Fruit fly (Drosophila melanogaster): ENCODE data around the gene CG32444.

The CG32444 gene

DNA sequence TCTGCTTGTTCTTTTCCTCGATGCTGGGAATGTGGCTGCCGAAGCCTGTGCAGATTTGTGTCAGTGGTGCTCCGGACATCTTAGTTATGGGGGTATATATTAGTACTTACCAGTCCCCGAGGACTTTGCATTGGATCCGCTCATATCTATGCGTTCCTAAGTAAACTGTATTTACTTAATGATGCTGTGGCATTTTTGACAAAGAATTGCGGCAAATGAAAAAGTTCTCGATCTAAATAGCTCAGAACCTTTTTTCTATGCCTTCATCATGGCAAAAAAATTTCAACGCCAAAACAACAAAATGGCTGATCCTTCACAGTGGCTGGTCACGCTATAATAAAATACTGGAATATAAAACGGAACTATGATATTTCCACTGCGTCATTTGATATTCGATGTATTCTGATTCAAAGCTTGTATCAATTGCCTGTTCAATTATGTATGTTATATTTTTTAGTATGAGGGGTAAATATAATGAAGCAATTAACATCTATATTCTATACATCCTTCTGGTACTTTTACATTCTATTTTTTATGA lies 2.5 kb upstream of the CG32444 start, which contains the start of gene MED1 (continued):
- TF ChIP-seq sd (tag; optimal IDR thresholded peaks at IDR 0.05) (no peak), CG8388 (GFP tag; optimal IDR thresholded peaks at IDR 0.05) (no peak), CG4707 (GFP tag; optimal IDR thresholded peaks at IDR 0.05) (no peak), ap (GFP tag; IDR thresholded peaks at IDR 0.05) (no peak), CG9932 (GFP tag; IDR thresholded peaks at IDR 0.05) (no peak), oc (tag; optimal IDR thresholded peaks at IDR 0.05) (no peak), CG1602 (GFP tag; optimal IDR thresholded peaks at IDR 0.05) (no peak), lmd (GFP tag; IDR thresholded peaks at IDR 0.05) (no peak), CG15073 (GFP tag; optimal IDR thresholded peaks at IDR 0.05) (no peak), CG30403 (GFP tag; optimal IDR thresholded peaks at IDR 0.05) (no peak), CG15514 (GFP tag; optimal IDR thresholded peaks at IDR 0.05) (peak; percentile 49), H15 (GFP tag; IDR thresholded peaks at IDR 0.05) (no peak), Trl (optimal IDR thresholded peaks at IDR 0.05) (no peak), Trl (GFP tag; optimal IDR thresholded peaks at IDR 0.05) (no peak), CG8290 (GFP tag; optimal IDR thresholded peaks at IDR 0.05) (no peak), CG8290 (tag; optimal IDR thresholded peaks at IDR 0.05) (no peak), so (GFP tag; IDR thresholded peaks at IDR 0.05) (no peak), dm (GFP tag; optimal IDR thresholded peaks at IDR 0.05) (no peak), YL-1 (GFP tag; optimal IDR thresholded peaks at IDR 0.05) (peak; percentile 70), CG9817 (tag; optimal IDR thresholded peaks at IDR 0.05) (peak; percentile 24), Sry-δ (GFP tag; optimal IDR thresholded peaks at IDR 0.05) (peak; percentile 26), Bdp1 (GFP tag; optimal IDR thresholded peaks at IDR 0.05) (no peak), dysf (GFP tag; IDR thresholded peaks at IDR 0.05) (peak; percentile 36; the same call in 1 of the 3 replicates), peb (GFP tag; IDR thresholded peaks at IDR 0.05) (no peak), nau (GFP tag; optimal IDR thresholded peaks at IDR 0.05) (no peak), CHES-1-like (GFP tag; optimal IDR thresholded peaks at IDR 0.05) (peak; percentile 64), gcm2 (GFP tag; optimal IDR thresholded peaks at IDR 0.05) (no peak), ab (GFP tag; optimal IDR thresholded peaks at IDR 0.05) (no peak), shn (GFP tag; optimal IDR thresholded peaks at IDR 0.05) (no peak), prd (optimal IDR thresholded peaks at IDR 0.05) (no peak), prd (GFP tag; IDR thresholded peaks at IDR 0.05) (no peak), Myb (GFP tag; optimal IDR thresholded peaks at IDR 0.05) (peak; percentile 18), Doc3 (GFP tag; IDR thresholded peaks at IDR 0.05; ENCODE audit: partially characterized antibody) (no peak), ttk (GFP tag; IDR thresholded peaks at IDR 0.05) (no peak), ash1 (GFP tag; optimal IDR thresholded peaks at IDR 0.05) (no peak), abd-A (tag; optimal IDR thresholded peaks at IDR 0.05) (no peak), CG6689 (GFP tag; IDR thresholded peaks at IDR 0.05) (no peak), CG1024 (GFP tag; IDR thresholded peaks at IDR 0.05) (peak; percentile 50), ro (GFP tag; IDR thresholded peaks at IDR 0.05) (no peak), Kr (GFP tag; optimal IDR thresholded peaks at IDR 0.05) (no peak), run (tag; optimal IDR thresholded peaks at IDR 0.05) (no peak), CG12236 (GFP tag; optimal IDR thresholded peaks at IDR 0.05) (no peak), CG18619 (GFP tag; optimal IDR thresholded peaks at IDR 0.05) (no peak), unpg (GFP tag; optimal IDR thresholded peaks at IDR 0.05) (no peak), fd96Cb (tag; optimal IDR thresholded peaks at IDR 0.05) (no peak), GATAe (GFP tag; conservative IDR thresholded peaks at IDR 0.05) (no peak), pzg (GFP tag; optimal IDR thresholded peaks at IDR 0.05) (peak; percentile 71), CG17802 (tag; optimal IDR thresholded peaks at IDR 0.05) (peak; percentile 75), CG13424 (tag; optimal IDR thresholded peaks at IDR 0.05) (no peak), kni (GFP tag; optimal IDR thresholded peaks at IDR 0.05) (no peak), CG4854 (GFP tag; optimal IDR thresholded peaks at IDR 0.05) (no peak), insv (GFP tag; optimal IDR thresholded peaks at IDR 0.05) (no peak), CG7357 (GFP tag; IDR thresholded peaks at IDR 0.05) (peak; percentile 93)
